Worm (Caenorhabditis elegans) whole organism, mixed stage, embryonic: ENCODE results near the gene pqn-29.

Experiments used
- blmp-1 ChIP-seq: fragments of 150-350 bp; optimal IDR thresholded peaks from 2 replicates; lab custom pipeline; 2014; ENCODE audit warnings: missing biosample characterization, missing genetic modification characterization
- elt-3 ChIP-seq: fragments of 150-350 bp; optimal IDR thresholded peaks from 2 replicates; lab custom pipeline; 2014; ENCODE audit warnings: missing biosample characterization, missing genetic modification characterization
- hlh-1 ChIP-seq: fragments of 150-350 bp; optimal IDR thresholded peaks from 2 replicates; lab custom pipeline; 2014; ENCODE audit warnings: missing biosample characterization, missing genetic modification reagents, missing genetic modification characterization
- lin-13 ChIP-seq: fragments of 150-350 bp; optimal IDR thresholded peaks from 2 replicates; lab custom pipeline; 2014; ENCODE audit warnings: missing biosample characterization, missing genetic modification characterization
- nhr-2 ChIP-seq: fragments of 150-350 bp; optimal IDR thresholded peaks from 2 replicates; lab custom pipeline; 2014; ENCODE audit warnings: missing biosample characterization, missing genetic modification characterization
- sem-2 ChIP-seq: fragments of 200-800 bp; sonication (Bioruptor generic); optimal IDR thresholded peaks from 2 replicates; lab custom pipeline; 2018; ENCODE audit warnings: mild to moderate bottlenecking, missing genetic modification characterization, missing compliant biosample characterization
- snpc-4 ChIP-seq: fragments of 150-350 bp; optimal IDR thresholded peaks from 2 replicates; lab custom pipeline; 2014; ENCODE audit warnings: missing biosample characterization, missing genetic modification characterization
- tbx-8 ChIP-seq: fragments of 200-800 bp; sonication (Bioruptor generic); optimal IDR thresholded peaks from 2 replicates; lab custom pipeline; 2018; ENCODE audit warnings: mild to moderate bottlenecking, missing genetic modification characterization, moderate library complexity, missing compliant biosample characterization
- unc-39 ChIP-seq: fragments of 150-350 bp; optimal IDR thresholded peaks from 2 replicates; lab custom pipeline; 2014; ENCODE audit warnings: missing biosample characterization, missing genetic modification characterization
- ztf-11 ChIP-seq: fragments of 150-350 bp; optimal IDR thresholded peaks from 2 replicates; lab custom pipeline; 2014; ENCODE audit warnings: missing biosample characterization, missing genetic modification characterization

ce11 chrIII:4600139-4600762, 45.9 kb downstream of the pqn-29 start, which contains the start of gene mab-21:
- no peak for TF ChIP-seq snpc-4
- no peak for TF ChIP-seq nhr-2 (tag; lab: Kevin White, UChicago)
- TF ChIP-seq blmp-1: no peak
- TF ChIP-seq elt-3: peak; percentile 47
- TF ChIP-seq hlh-1 (tag; lab: Kevin White, UChicago): no peak
- no peak for TF ChIP-seq unc-39
- TF ChIP-seq tbx-8 (GFP tag; lab: Kevin White, UChicago): no peak
- TF ChIP-seq ztf-11: no peak
- TF ChIP-seq lin-13: no peak
- TF ChIP-seq sem-2 (GFP tag; lab: Kevin White, UChicago): no peak
